Worm (Caenorhabditis elegans): ENCODE data around the gene F47B7.2.

F47B7.2 gene

ce11 chrX:3793389-3793788 is 20.8 kb downstream of the F47B7.2 start (continued):
- peak; percentile 73 for TF ChIP-seq snpc-4 (GFP tag; optimal IDR thresholded peaks at IDR 0.05)
- peak in 3 of 4 experiments; percentile 59 to 80 (median 70) for TF ChIP-seq snpc-4 (tag; optimal IDR thresholded peaks at IDR 0.05)
- no peak for TF ChIP-seq ceh-91 (GFP tag; IDR thresholded peaks at IDR 0.05)
- TF ChIP-seq sdz-38 (tag; optimal IDR thresholded peaks at IDR 0.05), result no peak
- peak; percentile 61 for TF ChIP-seq nhr-179 (tag; optimal IDR thresholded peaks at IDR 0.05)
- TF ChIP-seq ceh-40 (GFP tag; IDR thresholded peaks at IDR 0.05), result no peak
- TF ChIP-seq repo-1 (tag; optimal IDR thresholded peaks at IDR 0.05), result no peak
- TF ChIP-seq F57A8.1 (GFP tag; optimal IDR thresholded peaks at IDR 0.05), result peak; percentile 25
- TF ChIP-seq ztf-18 (tag; optimal IDR thresholded peaks at IDR 0.05), result peak; percentile 79
- no peak for TF ChIP-seq akir-1 (GFP tag; optimal IDR thresholded peaks at IDR 0.05)
- TF ChIP-seq K11D2.4 (GFP tag; IDR thresholded peaks at IDR 0.05), result no peak
- no peak for TF ChIP-seq ama-1 (optimal IDR thresholded peaks at IDR 0.05)
- peak in 1 of 2 experiments; percentile 33 for TF ChIP-seq ama-1 (GFP tag; optimal IDR thresholded peaks at IDR 0.05)
- no peak for TF ChIP-seq nfya-2 (GFP tag; IDR thresholded peaks at IDR 0.05)
- TF ChIP-seq aptf-2 (GFP tag; conservative IDR thresholded peaks at IDR 0.05), result no peak
- TF ChIP-seq lin-26 (GFP tag; IDR thresholded peaks at IDR 0.05), result peak; percentile 91
- TF ChIP-seq Y56A3A.18 (GFP tag; IDR thresholded peaks at IDR 0.05), result peak; percentile 85
- TF ChIP-seq snpc-1.1 (tag; optimal IDR thresholded peaks at IDR 0.05; ENCODE audit: insufficient read depth), result peak; percentile 4
- peak; percentile 51 for TF ChIP-seq T26A5.8 (tag; optimal IDR thresholded peaks at IDR 0.05)
- TF ChIP-seq ZK185.1 (tag; optimal IDR thresholded peaks at IDR 0.05; ENCODE audit: poor library complexity, severe bottlenecking), result no peak
- 0 out of 2 replicates have a peak, but pooled peaks have one; percentile 29 for TF ChIP-seq Y53G8AR.9 (GFP tag; conservative IDR thresholded peaks at IDR 0.05)
- peak; percentile 89 for TF ChIP-seq tbp1 (GFP tag; optimal IDR thresholded peaks at IDR 0.05)
- no peak for TF ChIP-seq egl-44 (GFP tag; IDR thresholded peaks at IDR 0.05)
- no peak for TF ChIP-seq egrh-3 (GFP tag; IDR thresholded peaks at IDR 0.05)
- TF ChIP-seq hrde-1 (tag; optimal IDR thresholded peaks at IDR 0.05; ENCODE audit: borderline replicate concordance), result no peak
- no peak for TF ChIP-seq F37B4.10 (GFP tag; IDR thresholded peaks at IDR 0.05)
- TF ChIP-seq athp-1 (tag; optimal IDR thresholded peaks at IDR 0.05), result peak; percentile 32
- peak; percentile 82 for TF ChIP-seq dox-1 (GFP tag; IDR thresholded peaks at IDR 0.05)
- TF ChIP-seq nhr-120 (GFP tag; IDR thresholded peaks at IDR 0.05), result no peak
- TF ChIP-seq pbrm-1 (GFP tag; IDR thresholded peaks at IDR 0.05), result peak; percentile 83
- TF ChIP-seq ekl-4 (GFP tag; IDR thresholded peaks at IDR 0.05), result peak; percentile 76
- TF ChIP-seq nhr-80 (tag; optimal IDR thresholded peaks at IDR 0.05), result peak; percentile 37
- TF ChIP-seq xnd-1 (tag; optimal IDR thresholded peaks at IDR 0.05), result no peak
- TF ChIP-seq ztf-26 (tag; optimal IDR thresholded peaks at IDR 0.05), result peak; percentile 20
- no peak for TF ChIP-seq ceh-79 (tag; optimal IDR thresholded peaks at IDR 0.05)
- TF ChIP-seq ceh-27 (GFP tag; optimal IDR thresholded peaks at IDR 0.05), result peak; percentile 65
- peak; percentile 62 for TF ChIP-seq mes-4 (tag; optimal IDR thresholded peaks at IDR 0.05)
- TF ChIP-seq him-1 (tag; optimal IDR thresholded peaks at IDR 0.05), result peak; percentile 91
- peak; percentile 45 for TF ChIP-seq F52B5.7 (tag; optimal IDR thresholded peaks at IDR 0.05)
- no peak for TF ChIP-seq gei-17 (GFP tag; optimal IDR thresholded peaks at IDR 0.05)
- no peak for TF ChIP-seq ceh-100 (GFP tag; IDR thresholded peaks at IDR 0.05)
- no peak for TF ChIP-seq bed-1 (GFP tag; IDR thresholded peaks at IDR 0.05)
- 0 out of 2 replicates have a peak, but pooled peaks have one; percentile 34 for TF ChIP-seq Y95B8A.8 (GFP tag; IDR thresholded peaks at IDR 0.05)
- peak; percentile 77 for TF ChIP-seq B0261.1 (tag; optimal IDR thresholded peaks at IDR 0.05)
- TF ChIP-seq pha-4 (tag; optimal IDR thresholded peaks at IDR 0.05), result no peak
- no peak for TF ChIP-seq tbx-9 (tag; optimal IDR thresholded peaks at IDR 0.05; ENCODE audit: borderline replicate concordance)
- no peak for TF ChIP-seq F23B12.7 (tag; optimal IDR thresholded peaks at IDR 0.05; ENCODE audit: insufficient read depth)
- TF ChIP-seq hlh-12 (tag; optimal IDR thresholded peaks at IDR 0.05), result peak; percentile 58
- no peak for TF ChIP-seq lag-1 (GFP tag; IDR thresholded peaks at IDR 0.05)
- TF ChIP-seq hmg-20 (GFP tag; IDR thresholded peaks at IDR 0.05), result no peak
